Worm (Caenorhabditis elegans) whole organism, mixed stage, embryonic: ENCODE data around the gene F10D7.11.
A peak's percentile ranks its signal among the peaks of the same experiment; 100 is the strongest.

Experiments used
- M03D4.4 ChIP-seq: sonication (generic microtip); optimal IDR thresholded peaks from 2 replicates; lab custom pipeline; 2017; ENCODE audit warnings: mild to moderate bottlenecking, missing genetic modification characterization, missing compliant biosample characterization
- bed-3 ChIP-seq: fragments of 200-800 bp; sonication (Bioruptor generic); optimal IDR thresholded peaks from 3 replicates; lab custom pipeline; 2018; ENCODE audit warnings: mild to moderate bottlenecking, missing genetic modification characterization, moderate library complexity, missing compliant biosample characterization
- blmp-1 ChIP-seq: fragments of 150-350 bp; optimal IDR thresholded peaks from 2 replicates; lab custom pipeline; 2014; ENCODE audit warnings: missing biosample characterization, missing genetic modification characterization
- ceh-43 ChIP-seq: fragments of 200-800 bp; sonication (Bioruptor generic); optimal IDR thresholded peaks from 2 replicates; lab custom pipeline; 2018; ENCODE audit warnings: mild to moderate bottlenecking, missing genetic modification characterization, moderate library complexity, missing compliant biosample characterization
- ceh-83 ChIP-seq: fragments of 200-800 bp; sonication (Bioruptor generic); optimal IDR thresholded peaks from 2 replicates; lab custom pipeline; 2018; ENCODE audit warnings: mild to moderate bottlenecking, missing genetic modification characterization, missing compliant biosample characterization
- ces-1 ChIP-seq: fragments of 150-350 bp; optimal IDR thresholded peaks from 2 replicates; lab custom pipeline; 2014; ENCODE audit warnings: missing biosample characterization, missing genetic modification reagents, missing genetic modification characterization
- cnd-1 ChIP-seq: fragments of 200-800 bp; sonication (Bioruptor generic); optimal IDR thresholded peaks from 2 replicates; lab custom pipeline; 2018; ENCODE audit warnings: mild to moderate bottlenecking, missing genetic modification characterization, missing compliant biosample characterization
- drap-1 ChIP-seq: fragments of 200-800 bp; sonication (Bioruptor generic); optimal IDR thresholded peaks from 3 replicates; lab custom pipeline; 2018; ENCODE audit warnings: mild to moderate bottlenecking, missing genetic modification characterization, missing compliant biosample characterization
- elt-1 ChIP-seq: sonication (generic microtip); optimal IDR thresholded peaks from 2 replicates; lab custom pipeline; 2017; ENCODE audit warnings: missing genetic modification characterization, mild to moderate bottlenecking, missing compliant biosample characterization, antibody characterized with exemption, moderate library complexity, borderline replicate concordance; ENCODE audit not compliant: insufficient read depth
- elt-3 ChIP-seq: fragments of 150-350 bp; optimal IDR thresholded peaks from 2 replicates; lab custom pipeline; 2014; ENCODE audit warnings: missing biosample characterization, missing genetic modification characterization
- ham-2 ChIP-seq: fragments of 200-800 bp; sonication (Bioruptor generic); optimal IDR thresholded peaks from 2 replicates; lab custom pipeline; 2018; ENCODE audit warnings: mild to moderate bottlenecking, missing genetic modification characterization, missing compliant biosample characterization
- lin-13 ChIP-seq: fragments of 150-350 bp; optimal IDR thresholded peaks from 2 replicates; lab custom pipeline; 2014; ENCODE audit warnings: missing biosample characterization, missing genetic modification characterization
- lin-32 ChIP-seq: fragments of 200-800 bp; sonication (Bioruptor generic); optimal IDR thresholded peaks from 2 replicates; lab custom pipeline; 2018; ENCODE audit warnings: mild to moderate bottlenecking, missing genetic modification characterization, missing compliant biosample characterization
- mab-5 ChIP-seq: fragments of 150-350 bp; optimal IDR thresholded peaks from 2 replicates; lab custom pipeline; 2014; ENCODE audit warnings: missing biosample characterization, missing genetic modification characterization
- mep-1 ChIP-seq: fragments of 150-350 bp; optimal IDR thresholded peaks from 2 replicates; lab custom pipeline; 2017; ENCODE audit warnings: missing biosample characterization, missing genetic modification reagents, missing genetic modification characterization, inconsistent platforms
- mls-2 ChIP-seq: sonication (generic microtip); optimal IDR thresholded peaks from 2 replicates; lab custom pipeline; 2016; ENCODE audit warnings: mild to moderate bottlenecking, missing genetic modification characterization, moderate library complexity, missing compliant biosample characterization
- nhr-12 ChIP-seq: fragments of 150-350 bp; optimal IDR thresholded peaks from 2 replicates; lab custom pipeline; 2014; ENCODE audit warnings: missing biosample characterization, missing genetic modification characterization
- nhr-2 ChIP-seq: fragments of 150-350 bp; optimal IDR thresholded peaks from 2 replicates; lab custom pipeline; 2014; ENCODE audit warnings: missing biosample characterization, missing genetic modification characterization
- nhr-237 ChIP-seq: fragments of 150-350 bp; optimal IDR thresholded peaks from 2 replicates; lab custom pipeline; 2014; ENCODE audit warnings: missing biosample characterization, missing genetic modification characterization
- nhr-28 ChIP-seq: fragments of 150-350 bp; optimal IDR thresholded peaks from 2 replicates; lab custom pipeline; 2014; ENCODE audit warnings: missing biosample characterization, missing genetic modification characterization
- nhr-76 ChIP-seq: sonication (generic microtip); optimal IDR thresholded peaks from 2 replicates; lab custom pipeline; 2017; ENCODE audit warnings: missing biosample characterization, missing genetic modification characterization
- pha-4 ChIP-seq: fragments of 150-350 bp; optimal IDR thresholded peaks from 2 replicates; lab custom pipeline; 2018; ENCODE audit warnings: missing biosample characterization, missing genetic modification reagents, missing genetic modification characterization
- sem-2 ChIP-seq: fragments of 200-800 bp; sonication (Bioruptor generic); optimal IDR thresholded peaks from 2 replicates; lab custom pipeline; 2018; ENCODE audit warnings: mild to moderate bottlenecking, missing genetic modification characterization, missing compliant biosample characterization
- snpc-4 ChIP-seq: fragments of 150-350 bp; optimal IDR thresholded peaks from 2 replicates; lab custom pipeline; 2014; ENCODE audit warnings: missing biosample characterization, missing genetic modification characterization
- sptf-1 ChIP-seq: sonication (generic microtip); optimal IDR thresholded peaks from 2 replicates; lab custom pipeline; 2017; ENCODE audit warnings: mild to moderate bottlenecking, missing genetic modification characterization, moderate library complexity, missing compliant biosample characterization
- tbx-8 ChIP-seq: fragments of 200-800 bp; sonication (Bioruptor generic); optimal IDR thresholded peaks from 2 replicates; lab custom pipeline; 2018; ENCODE audit warnings: mild to moderate bottlenecking, missing genetic modification characterization, moderate library complexity, missing compliant biosample characterization
- zip-8 ChIP-seq: fragments of 150-350 bp; optimal IDR thresholded peaks from 2 replicates; lab custom pipeline; 2014; ENCODE audit warnings: missing biosample characterization, missing genetic modification characterization
- ztf-11 ChIP-seq: fragments of 150-350 bp; optimal IDR thresholded peaks from 2 replicates; lab custom pipeline; 2014; ENCODE audit warnings: missing biosample characterization, missing genetic modification characterization

The F10D7.11 gene

ce11 chrX:17398293-17398692 is 35.7 kb downstream of the F10D7.11 start, which contains the start of gene F11C7.7:
Gene F11C7.7 (plus strand): TSS chrX:17398593.
- no peak for TF ChIP-seq ces-1 (GFP tag; lab: Kevin White, UChicago)
- no peak for TF ChIP-seq snpc-4
- no peak for TF ChIP-seq tbx-8
- no peak for TF ChIP-seq nhr-28 (tag; lab: Kevin White, UChicago)
- TF ChIP-seq drap-1 (GFP tag; lab: Kevin White, UChicago): no peak
- TF ChIP-seq ceh-43 (GFP tag; lab: Kevin White, UChicago): no peak
- TF ChIP-seq nhr-76 (tag; lab: Kevin White, UChicago): no peak
- TF ChIP-seq bed-3: no peak
- no peak for TF ChIP-seq elt-1 (tag; lab: Kevin White, UChicago)
- no peak for TF ChIP-seq sptf-1 (tag; lab: Kevin White, UChicago)
- TF ChIP-seq M03D4.4: no peak
- TF ChIP-seq ham-2: no peak
- TF ChIP-seq pha-4: no peak
- no peak for TF ChIP-seq ceh-83
- no peak for TF ChIP-seq lin-13 (tag; lab: Kevin White, UChicago)
- TF ChIP-seq lin-32: no peak
- TF ChIP-seq nhr-2: no peak
- TF ChIP-seq ztf-11: no peak

- TF ChIP-seq pha-4 (no peak), tbx-8 (no peak), sem-2 (no peak), ztf-11 (no peak), nhr-2 (no peak), nhr-237 (tag; lab: Kevin White, UChicago) (no peak), mls-2 (no peak), mep-1 (tag; lab: Kevin White, UChicago) (no peak), sptf-1 (tag; lab: Kevin White, UChicago) (no peak)
Measured at ce11 chrX:17400425-17400824, 37.8 kb downstream of the F10D7.11 start.

- TF ChIP-seq sptf-1 (tag; lab: Kevin White, UChicago) (no peak), ceh-83 (no peak), pha-4 (no peak), elt-3 (no peak), nhr-76 (tag; lab: Kevin White, UChicago) (no peak), elt-1 (tag; lab: Kevin White, UChicago) (no peak), mab-5 (no peak), bed-3 (no peak)
Measured at ce11 chrX:17401264-17401663, 38.6 kb downstream of the F10D7.11 start, which contains the start of gene F11C7.6. Gene F11C7.6 (plus strand): TSS chrX:17401564.

- no peak for TF ChIP-seq nhr-2
- TF ChIP-seq ztf-11: no peak
- no peak for TF ChIP-seq nhr-12
- no peak for TF ChIP-seq blmp-1 (tag; lab: Kevin White, UChicago)
- TF ChIP-seq cnd-1: no peak
- TF ChIP-seq mep-1 (tag; lab: Kevin White, UChicago): no peak
Measured at ce11 chrX:17403058-17403457, 40.4 kb downstream of the F10D7.11 start.

- no peak for TF ChIP-seq ces-1 (GFP tag; lab: Kevin White, UChicago)
- no peak for TF ChIP-seq mep-1 (tag; lab: Kevin White, UChicago)
- TF ChIP-seq sptf-1 (tag; lab: Kevin White, UChicago): no peak
- TF ChIP-seq drap-1 (GFP tag; lab: Kevin White, UChicago): no peak
- no peak for TF ChIP-seq snpc-4
Measured at ce11 chrX:17408855-17409254, 46.2 kb downstream of the F10D7.11 start.

- TF ChIP-seq zip-8 (peak; percentile 42), nhr-28 (tag; lab: Kevin White, UChicago) (no peak)
Measured at ce11 chrX:17412642-17413041, 50.0 kb downstream of the F10D7.11 start.

- TF ChIP-seq mab-5: no peak
- peak; percentile 64 for TF ChIP-seq mls-2
- peak; percentile 62 for TF ChIP-seq sptf-1 (tag; lab: Kevin White, UChicago)
- peak; percentile 49 for TF ChIP-seq ham-2
- TF ChIP-seq cnd-1: no peak
Measured at ce11 chrX:17413868-17414267, 51.2 kb downstream of the F10D7.11 start, which contains the start of gene crb-1. Gene crb-1 (minus strand): TSS chrX:17414014.
